Fruit fly (Drosophila melanogaster): ENCODE measurements around the gene Neurl4.

- TF ChIP-seq CG8478 (optimal IDR thresholded peaks at IDR 0.05) (no peak), CTCF (optimal IDR thresholded peaks at IDR 0.05) (no peak)
Observed at dm6 chr3L:14005627-14006287, 43.9 kb downstream of the Neurl4 start.

All from S2 (cell line).